Worm (Caenorhabditis elegans): ENCODE measurements around the gene fbxa-133.
"Not testable (repeated sequence)": the region's sequence is repeated elsewhere in the genome, so short reads cannot be mapped to it uniquely, and the experiment has no call there.

fbxa-133 gene

ce11 chrV:17584352-17584843 is at the start of gene fbxa-133:
Gene fbxa-133 (plus strand): TSS chrV:17584793.
- TF ChIP-seq unc-62 (GFP tag; optimal IDR thresholded peaks at IDR 0.05), result not testable (repeated sequence)

DNA sequence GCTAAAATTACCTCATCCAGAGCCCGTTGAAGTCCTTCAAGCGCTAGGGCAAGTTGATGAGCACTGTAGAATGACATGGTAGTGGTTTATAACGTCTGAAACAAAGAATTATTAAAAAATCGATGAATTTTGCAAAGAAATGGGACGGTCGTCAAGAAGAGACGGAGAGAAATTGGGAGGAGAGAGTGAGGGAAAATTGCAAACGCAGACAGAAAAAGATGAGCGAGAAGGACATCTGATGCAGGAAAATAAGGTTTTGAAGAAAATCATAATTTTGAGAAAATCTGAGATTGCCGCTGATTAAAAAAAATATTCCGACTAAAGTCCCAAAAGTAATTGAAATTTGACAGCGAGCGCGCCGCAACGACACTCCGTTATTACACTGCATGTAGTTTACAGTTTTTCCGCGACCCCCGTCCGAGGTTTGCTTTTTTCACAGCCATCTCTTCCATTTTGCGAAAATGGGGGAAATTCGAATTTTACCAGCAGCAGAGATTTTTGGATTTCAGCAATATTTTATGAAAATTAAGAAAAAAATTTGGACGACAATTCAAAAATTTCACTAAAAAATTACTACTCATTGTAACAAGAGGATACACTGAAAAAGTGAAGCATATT is 46.2 kb upstream of the fbxa-133 start, which contains the start of gene C18D4.6:
TSS of gene C18D4.6 (minus strand) at position 97 of the 618 bp plus-strand sequence.
- no peak for TF ChIP-seq unc-62 (GFP tag; optimal IDR thresholded peaks at IDR 0.05)

ce11 chrV:17539289-17539688 is 45.3 kb upstream of the fbxa-133 start:
- TF ChIP-seq unc-62 (GFP tag; optimal IDR thresholded peaks at IDR 0.05), result no peak

- no peak for TF ChIP-seq unc-62 (GFP tag; optimal IDR thresholded peaks at IDR 0.05)
Measured at ce11 chrV:17540295-17540694, 44.3 kb upstream of the fbxa-133 start, which contains the start of gene srz-25. Gene srz-25 (plus strand): TSS chrV:17540595.

DNA sequence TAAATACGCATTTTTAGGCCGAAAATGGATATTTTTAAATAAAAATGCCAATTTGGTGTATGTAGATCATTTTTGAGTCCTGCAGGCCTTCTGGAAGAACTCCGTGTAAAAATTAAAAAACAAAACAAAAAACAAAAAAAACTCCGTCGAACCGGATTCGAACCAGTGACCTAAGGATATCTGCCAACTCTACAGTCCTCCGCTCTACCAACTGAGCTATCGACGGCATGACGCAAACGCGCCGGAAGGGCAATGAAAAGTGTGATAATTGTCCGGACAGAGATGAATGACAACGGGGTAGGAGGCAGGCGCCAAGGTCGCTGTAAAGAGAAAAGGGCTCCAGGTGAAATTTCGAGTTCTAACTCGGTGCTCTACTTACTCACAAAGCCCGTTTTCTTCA is 42.3 kb upstream of the fbxa-133 start:
- TF ChIP-seq unc-62 (GFP tag; optimal IDR thresholded peaks at IDR 0.05), result no peak

DNA sequence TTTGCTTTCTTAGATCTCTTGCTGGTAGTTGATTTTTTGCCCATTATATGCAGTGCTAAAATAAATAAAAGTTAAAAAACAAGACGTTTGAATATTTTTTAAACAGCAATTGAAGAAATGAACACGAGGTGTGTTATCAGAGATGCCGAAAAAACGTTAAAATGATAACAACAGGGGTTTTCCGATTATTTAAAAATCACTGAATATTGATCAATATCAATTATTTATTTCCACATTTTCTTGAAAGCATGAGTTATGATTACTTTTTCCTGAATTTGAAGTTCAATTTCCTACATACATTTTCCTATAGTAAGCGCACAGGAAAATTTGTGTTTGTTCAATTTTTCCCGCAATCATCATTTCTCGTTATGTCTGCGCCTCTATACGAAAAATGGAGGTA is 37.7 kb upstream of the fbxa-133 start:
- no peak for TF ChIP-seq unc-62 (GFP tag; optimal IDR thresholded peaks at IDR 0.05)

- TF ChIP-seq unc-62 (GFP tag; optimal IDR thresholded peaks at IDR 0.05), result no peak
Measured at ce11 chrV:17548635-17549034, 36.0 kb upstream of the fbxa-133 start.

- no peak for TF ChIP-seq unc-62 (GFP tag; optimal IDR thresholded peaks at IDR 0.05)
Measured at ce11 chrV:17549362-17549761, 35.2 kb upstream of the fbxa-133 start, which contains the start of gene fbxa-176. Gene fbxa-176 (plus strand): TSS chrV:17549675.

- TF ChIP-seq unc-62 (GFP tag; optimal IDR thresholded peaks at IDR 0.05), result no peak
Measured at ce11 chrV:17551396-17551795, 33.2 kb upstream of the fbxa-133 start.

DNA sequence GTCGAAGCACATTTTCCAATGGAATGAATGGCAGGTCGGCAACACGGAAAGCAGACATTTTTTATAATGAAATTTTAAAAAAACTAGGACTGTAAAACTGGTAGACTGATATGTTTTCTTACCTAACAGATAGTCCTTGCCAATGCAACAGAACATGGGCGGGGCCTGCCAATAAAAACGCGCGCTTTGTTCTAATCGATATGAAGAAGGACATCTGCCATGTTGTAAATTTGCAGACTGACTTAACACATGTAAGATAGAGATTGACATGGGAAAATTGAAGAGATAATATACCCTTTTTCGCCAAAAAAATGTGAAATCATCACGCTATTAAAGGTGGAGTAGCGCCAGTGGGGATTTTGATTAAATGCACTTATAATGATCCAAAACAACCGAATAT is 31.8 kb upstream of the fbxa-133 start, which contains the start of gene C38D9.8:
TSS of gene C38D9.8 (minus strand) at position 101 of the 400 bp plus-strand sequence.
- TF ChIP-seq unc-62 (GFP tag; optimal IDR thresholded peaks at IDR 0.05), result no peak

ce11 chrV:17558377-17558776 is 26.2 kb upstream of the fbxa-133 start, which contains the start of gene fbxa-174:
Gene fbxa-174 (minus strand): TSS chrV:17558477.
- no peak for TF ChIP-seq unc-62 (GFP tag; optimal IDR thresholded peaks at IDR 0.05)

DNA sequence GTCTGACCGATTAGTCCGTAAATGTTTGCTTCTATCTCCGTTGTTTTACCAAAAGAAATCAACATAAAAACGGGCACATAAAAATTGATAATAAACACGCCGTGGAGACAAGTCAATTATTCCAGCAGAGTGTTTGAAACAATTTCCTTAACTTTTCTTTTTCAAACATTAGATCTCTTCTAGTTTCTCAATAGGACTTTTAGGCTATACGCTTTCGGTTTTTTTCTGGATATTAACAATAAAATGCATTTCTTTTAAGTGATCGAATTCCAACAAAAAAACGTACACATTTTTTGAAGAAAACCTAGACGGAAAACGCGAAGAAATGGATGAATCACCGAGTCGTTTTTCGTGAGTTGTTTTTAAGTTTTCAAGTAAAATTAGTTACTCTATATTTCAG is 25.6 kb upstream of the fbxa-133 start, which contains the start of gene fbxa-172:
TSS of gene fbxa-172 (plus strand) at position 301 of the 400 bp plus-strand sequence.
- no peak for TF ChIP-seq unc-62 (GFP tag; optimal IDR thresholded peaks at IDR 0.05)

- no peak for TF ChIP-seq unc-62 (GFP tag; optimal IDR thresholded peaks at IDR 0.05)
Measured at ce11 chrV:17565903-17566302, 18.7 kb upstream of the fbxa-133 start, which contains the start of gene fbxa-171. Gene fbxa-171 (minus strand): TSS chrV:17566003.

DNA sequence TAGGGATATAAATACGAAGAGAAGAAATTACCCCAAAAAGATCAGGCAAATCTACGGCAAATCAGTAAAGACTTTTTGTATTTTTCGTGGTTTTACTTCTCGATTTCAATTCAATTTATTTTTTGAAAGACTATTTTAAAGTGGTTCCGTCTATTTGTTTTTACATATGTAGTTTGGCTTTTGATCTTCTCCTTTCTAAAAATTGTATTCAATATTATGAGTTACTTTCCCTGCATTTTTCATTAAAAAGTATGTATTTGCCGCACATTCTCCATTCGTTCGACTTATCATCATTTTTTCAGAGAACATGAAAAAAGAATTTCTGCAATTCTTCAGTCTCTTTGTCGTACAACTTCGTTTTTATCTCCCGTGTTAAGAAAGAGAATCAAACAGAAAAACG is 17.7 kb upstream of the fbxa-133 start, which contains the start of gene C38D9.2:
TSS of gene C38D9.2 (plus strand) at position 301 of the 400 bp plus-strand sequence.
- TF ChIP-seq unc-62 (GFP tag; optimal IDR thresholded peaks at IDR 0.05), result no peak

- TF ChIP-seq unc-62 (GFP tag; optimal IDR thresholded peaks at IDR 0.05), result no peak
Measured at ce11 chrV:17580017-17580416, 4.6 kb upstream of the fbxa-133 start.

ce11 chrV:17595691-17596090 is 11.1 kb downstream of the fbxa-133 start:
- TF ChIP-seq unc-62 (GFP tag; optimal IDR thresholded peaks at IDR 0.05), result no peak

DNA sequence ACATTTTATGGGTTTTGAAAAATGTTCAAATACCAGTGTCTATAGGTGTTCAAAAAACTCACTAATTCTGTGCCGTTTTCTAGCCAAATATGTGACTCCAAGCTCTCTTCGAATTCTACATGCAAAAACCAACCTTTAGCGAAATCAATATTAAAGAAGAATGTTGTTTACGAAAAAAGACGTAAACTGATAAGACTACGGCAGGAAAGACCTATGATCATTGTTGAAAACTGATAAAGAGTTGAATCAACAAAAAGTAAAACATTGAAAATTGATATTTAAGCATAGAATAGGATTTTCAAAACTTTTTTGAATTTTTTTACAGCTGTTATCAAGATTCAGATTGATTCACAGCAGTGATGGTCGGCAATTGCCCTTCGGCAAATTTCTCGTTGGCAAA is 14.2 kb downstream of the fbxa-133 start, which contains the start of gene Y6G8.2:
TSS of gene Y6G8.2 (minus strand) at position 147 of the 400 bp plus-strand sequence.
- TF ChIP-seq unc-62 (GFP tag; optimal IDR thresholded peaks at IDR 0.05), result no peak

Measured in whole organism, dauer.